Fruit fly (Drosophila melanogaster) whole organism, embryonic: Measurements from ENCODE around the gene Vha100-2.
A peak's percentile ranks its signal among the peaks of the same experiment; 100 is the strongest.

Source experiments
- Bdp1 ChIP-seq: fragments of 200-800 bp; sonication (Bioruptor generic); optimal IDR thresholded peaks from 3 replicates; lab custom pipeline; 2016; ENCODE audit warnings: missing biosample characterization, missing genetic modification characterization
- Bteb2 ChIP-seq: fragments of 200-800 bp; sonication (Bioruptor generic); optimal IDR thresholded peaks from 2 replicates; lab custom pipeline; 2016; ENCODE audit warnings: missing biosample characterization, missing genetic modification characterization
- CG11696 ChIP-seq: fragments of 200-800 bp; sonication (Bioruptor generic); IDR thresholded peaks from 2 replicates; pipeline ENCODE4 v1.3.6; 2022; ENCODE audit warnings: missing biosample characterization, missing genetic modification characterization
- CG12744 ChIP-seq: fragments of 200-800 bp; sonication (Bioruptor generic); optimal IDR thresholded peaks from 2 replicates; lab custom pipeline; 2016; ENCODE audit warnings: missing biosample characterization, missing genetic modification characterization
- CG13624 ChIP-seq: fragments of 200-800 bp; sonication (Bioruptor generic); optimal IDR thresholded peaks from 2 replicates; lab custom pipeline; 2016; ENCODE audit warnings: missing biosample characterization, missing genetic modification characterization
- CG13775 ChIP-seq: fragments of 200-800 bp; sonication (Bioruptor generic); optimal IDR thresholded peaks from 3 replicates; lab custom pipeline; 2017; ENCODE audit warnings: missing biosample characterization, mild to moderate bottlenecking, missing genetic modification characterization
- CG14441 ChIP-seq: fragments of 200-800 bp; sonication (Bioruptor generic); IDR thresholded peaks from 2 replicates; pipeline ENCODE4 v1.3.6; 2022; ENCODE audit warnings: missing biosample characterization, missing genetic modification characterization
- CG15601 ChIP-seq: fragments of 200-800 bp; sonication (Bioruptor generic); optimal IDR thresholded peaks from 3 replicates; lab custom pipeline; 2019; ENCODE audit warnings: missing biosample characterization, mild to moderate bottlenecking, missing genetic modification characterization, moderate library complexity
- CG1602 ChIP-seq: fragments of 200-800 bp; sonication (Bioruptor generic); optimal IDR thresholded peaks from 3 replicates; lab custom pipeline; 2016; ENCODE audit warnings: missing biosample characterization, missing genetic modification characterization
- CG16863 ChIP-seq: fragments of 200-800 bp; sonication (Bioruptor generic); optimal IDR thresholded peaks from 3 replicates; lab custom pipeline; 2016; ENCODE audit warnings: missing biosample characterization, missing genetic modification characterization
- CG2116 ChIP-seq: fragments of 200-800 bp; sonication (Bioruptor generic); optimal IDR thresholded peaks from 3 replicates; lab custom pipeline; 2018; ENCODE audit warnings: missing biosample characterization, mild to moderate bottlenecking, missing genetic modification characterization
- CG2875 ChIP-seq: fragments of 200-800 bp; sonication (Bioruptor generic); optimal IDR thresholded peaks from 2 replicates; lab custom pipeline; 2017; ENCODE audit warnings: missing biosample characterization, mild to moderate bottlenecking, missing genetic modification characterization, missing genetic modification reagents
- CG30431 ChIP-seq: fragments of 200-800 bp; sonication (Bioruptor generic); optimal IDR thresholded peaks from 2 replicates; lab custom pipeline; 2017; ENCODE audit warnings: missing biosample characterization, missing genetic modification characterization
- CG31224 ChIP-seq: fragments of 200-800 bp; sonication (Bioruptor generic); IDR thresholded peaks from 2 replicates; pipeline ENCODE4 v1.3.6; 2022; ENCODE audit warnings: missing biosample characterization, missing genetic modification characterization
- CG4707 ChIP-seq: fragments of 200-800 bp; sonication (Bioruptor generic); optimal IDR thresholded peaks from 2 replicates; lab custom pipeline; 2018; ENCODE audit warnings: missing biosample characterization, mild to moderate bottlenecking, missing genetic modification characterization, moderate library complexity
- CG6175 ChIP-seq: fragments of 200-800 bp; sonication (Bioruptor generic); IDR thresholded peaks from 3 replicates; pipeline ENCODE4 v1.3.6; 2022; ENCODE audit warnings: missing biosample characterization, missing genetic modification characterization
- CHES-1-like ChIP-seq: fragments of 200-800 bp; sonication (Bioruptor generic); optimal IDR thresholded peaks from 2 replicates; lab custom pipeline; 2016; ENCODE audit warnings: missing biosample characterization, missing genetic modification characterization
- D19B ChIP-seq: fragments of 200-800 bp; sonication (Bioruptor generic); optimal IDR thresholded peaks from 2 replicates; lab custom pipeline; 2017; ENCODE audit warnings: missing biosample characterization, mild to moderate bottlenecking, missing genetic modification characterization
- Dek ChIP-seq: fragments of 200-800 bp; sonication (Bioruptor generic); optimal IDR thresholded peaks from 3 replicates; lab custom pipeline; 2019; ENCODE audit warnings: missing biosample characterization, mild to moderate bottlenecking, missing genetic modification characterization, moderate library complexity
- Fer3 ChIP-seq: fragments of 200-800 bp; sonication (Bioruptor generic); optimal IDR thresholded peaks from 2 replicates; lab custom pipeline; 2018; ENCODE audit warnings: missing biosample characterization, mild to moderate bottlenecking, missing genetic modification characterization, moderate library complexity
- Hsf ChIP-seq: fragments of 200-800 bp; sonication (Bioruptor generic); optimal IDR thresholded peaks from 3 replicates; lab custom pipeline; 2016; ENCODE audit warnings: missing biosample characterization, missing genetic modification characterization
- Ptx1 ChIP-seq: fragments of 200-800 bp; sonication (Bioruptor generic); IDR thresholded peaks from 2 replicates; pipeline ENCODE4 v1.3.6; 2022; ENCODE audit warnings: missing biosample characterization, missing genetic modification characterization
- Scr ChIP-seq: fragments of 200-800 bp; sonication (Bioruptor generic); IDR thresholded peaks from 2 replicates; pipeline ENCODE4 v1.3.6; 2022; ENCODE audit warnings: missing biosample characterization, missing genetic modification characterization; ENCODE audit not compliant: partially characterized antibody
- Sox100B ChIP-seq: fragments of 200-800 bp; sonication (Bioruptor generic); optimal IDR thresholded peaks from 3 replicates; lab custom pipeline; 2018; ENCODE audit warnings: missing biosample characterization, mild to moderate bottlenecking, missing genetic modification characterization
- Sox102F ChIP-seq: fragments of 200-800 bp; sonication (Bioruptor generic); optimal IDR thresholded peaks from 2 replicates; lab custom pipeline; 2018; ENCODE audit warnings: missing biosample characterization, mild to moderate bottlenecking, missing genetic modification characterization, moderate library complexity
- Sry-β ChIP-seq: fragments of 200-800 bp; sonication (Bioruptor generic); optimal IDR thresholded peaks from 2 replicates; lab custom pipeline; 2018; ENCODE audit warnings: missing biosample characterization, mild to moderate bottlenecking, missing genetic modification characterization, moderate library complexity
- Tbp ChIP-seq: fragments of >200 bp; optimal IDR thresholded peaks from 2 replicates; lab custom pipeline; 2018; ENCODE audit warnings: missing biosample characterization, missing genetic modification characterization
- ap ChIP-seq: fragments of 200-800 bp; sonication (Bioruptor generic); IDR thresholded peaks from 2 replicates; pipeline ENCODE4 v1.3.6; 2022; ENCODE audit warnings: missing biosample characterization, missing genetic modification characterization
- caup ChIP-seq: fragments of 200-800 bp; sonication (Bioruptor generic); optimal IDR thresholded peaks from 3 replicates; lab custom pipeline; 2017; ENCODE audit warnings: missing biosample characterization, mild to moderate bottlenecking, missing genetic modification characterization, moderate library complexity; ENCODE audit not compliant: severe bottlenecking
- chn ChIP-seq: fragments of 200-800 bp; sonication (Bioruptor generic); optimal IDR thresholded peaks from 2 replicates; lab custom pipeline; 2016; ENCODE audit warnings: missing biosample characterization, missing genetic modification characterization
- ci ChIP-seq: fragments of 200-800 bp; sonication (Bioruptor generic); IDR thresholded peaks from 3 replicates; pipeline ENCODE4 v1.3.6; 2022; ENCODE audit warnings: missing biosample characterization, missing genetic modification characterization
- exex ChIP-seq: fragments of 200-800 bp; sonication (Bioruptor generic); optimal IDR thresholded peaks from 4 replicates; lab custom pipeline; 2018; ENCODE audit warnings: missing biosample characterization, mild to moderate bottlenecking, missing genetic modification characterization, moderate library complexity
- fd64A ChIP-seq: fragments of 200-800 bp; sonication (Bioruptor generic); optimal IDR thresholded peaks from 3 replicates; lab custom pipeline; 2018; ENCODE audit warnings: missing biosample characterization, mild to moderate bottlenecking, missing genetic modification characterization
- grau ChIP-seq: fragments of 200-800 bp; optimal IDR thresholded peaks from 3 replicates; lab custom pipeline; 2019; ENCODE audit warnings: missing biosample characterization, mild to moderate bottlenecking, missing genetic modification characterization, moderate library complexity
- gt ChIP-seq: fragments of 200-800 bp; sonication (Bioruptor generic); IDR thresholded peaks from 2 replicates; pipeline ENCODE4 v1.3.6; 2022; ENCODE audit warnings: missing biosample characterization, missing genetic modification characterization
- hth ChIP-seq: fragments of >200 bp; optimal IDR thresholded peaks from 2 replicates; lab custom pipeline; 2017; ENCODE audit warnings: inconsistent platforms
- insv ChIP-seq, 2 experiments: fragments of 200-800 bp; sonication (Bioruptor generic); optimal IDR thresholded peaks; 3 replicates each; lab custom pipeline; 2016 to 2018; ENCODE audit warnings: missing biosample characterization in 2 of 2, missing genetic modification characterization in 2 of 2
- jigr1 ChIP-seq: fragments of 200-800 bp; sonication (Bioruptor generic); IDR thresholded peaks from 3 replicates; pipeline ENCODE4 v1.3.6; 2022; ENCODE audit warnings: missing biosample characterization, missing genetic modification characterization
- kni ChIP-seq: fragments of 200-800 bp; sonication (Bioruptor generic); optimal IDR thresholded peaks from 3 replicates; lab custom pipeline; 2017; ENCODE audit warnings: mild to moderate bottlenecking, missing biosample characterization, missing genetic modification reagents, missing genetic modification characterization
- mirr ChIP-seq: fragments of 200-800 bp; sonication (Bioruptor generic); optimal IDR thresholded peaks from 3 replicates; lab custom pipeline; 2018; ENCODE audit warnings: missing biosample characterization, mild to moderate bottlenecking, missing genetic modification characterization
- nerfin-1 ChIP-seq: fragments of 200-800 bp; sonication (Bioruptor generic); optimal IDR thresholded peaks from 3 replicates; lab custom pipeline; 2019; ENCODE audit warnings: missing biosample characterization, mild to moderate bottlenecking, missing genetic modification characterization, moderate library complexity
- nom ChIP-seq: fragments of 200-800 bp; sonication (Bioruptor generic); optimal IDR thresholded peaks from 2 replicates; lab custom pipeline; 2017; ENCODE audit warnings: missing biosample characterization, missing genetic modification characterization, mild to moderate bottlenecking, moderate library complexity, missing genetic modification reagents
- pan ChIP-seq, 4 experiments: fragments of >200 bp in 3 of 4; fragments of 200-800 bp in 1 of 4; sonication (Bioruptor generic) in 1 of 4; optimal IDR thresholded peaks in 3 of 4; IDR thresholded peaks in 1 of 4; 2 replicates each; pipeline versions ENCODE4 v1.3.6 to Lab custom; 2017 to 2022; ENCODE audit warnings: missing biosample characterization in 2 of 4, missing genetic modification characterization in 2 of 4, mixed read lengths in 1 of 4
- repo ChIP-seq: fragments of 200-800 bp; sonication (Bioruptor generic); optimal IDR thresholded peaks from 2 replicates; lab custom pipeline; 2016; ENCODE audit warnings: missing biosample characterization, missing genetic modification characterization
- slbo ChIP-seq: fragments of 200-800 bp; sonication (Bioruptor generic); IDR thresholded peaks from 2 replicates; pipeline ENCODE4 v1.3.6; 2022; ENCODE audit warnings: missing biosample characterization, missing genetic modification characterization
- sob ChIP-seq: fragments of 200-800 bp; sonication (Bioruptor generic); IDR thresholded peaks from 2 replicates; pipeline ENCODE4 v1.3.6; 2022; ENCODE audit warnings: missing biosample characterization, missing genetic modification characterization
- tna ChIP-seq: fragments of 200-800 bp; sonication (Bioruptor generic); IDR thresholded peaks from 2 replicates; pipeline ENCODE4 v1.3.6; 2022; ENCODE audit warnings: missing biosample characterization, missing genetic modification characterization; ENCODE audit not compliant: partially characterized antibody
- unc-4 ChIP-seq: fragments of 200-800 bp; sonication (Bioruptor generic); IDR thresholded peaks from 2 replicates; pipeline ENCODE4 v1.3.6; 2022; ENCODE audit warnings: missing biosample characterization, missing genetic modification characterization; ENCODE audit not compliant: partially characterized antibody
- vvl ChIP-seq: fragments of 200-800 bp; sonication (Bioruptor generic); IDR thresholded peaks from 2 replicates; pipeline ENCODE4 v1.3.6; 2022; ENCODE audit warnings: missing biosample characterization, missing genetic modification characterization
- wek ChIP-seq: fragments of 200-800 bp; sonication (Bioruptor generic); optimal IDR thresholded peaks from 3 replicates; lab custom pipeline; 2018; ENCODE audit warnings: missing biosample characterization, mild to moderate bottlenecking, missing genetic modification characterization, moderate library complexity

Gene Vha100-2

dm6 chr3R:18404713-18405112 is 5.7 kb upstream of the Vha100-2 start, which contains the start of gene CG7685 (continued):
- TF ChIP-seq wek (GFP tag; lab: Kevin White, UChicago) (no peak), CG1602 (peak; percentile 30), CG2875 (GFP tag; lab: Kevin White, UChicago) (peak; percentile 11), Scr (GFP tag; lab: Robert Waterston, UW) (peak; percentile 43), CG12744 (GFP tag; lab: Kevin White, UChicago) (peak; percentile 60), Sry-β (no peak), jigr1 (GFP tag; lab: Robert Waterston, UW) (no peak), CG31224 (GFP tag; lab: Robert Waterston, UW) (no peak), tna (GFP tag; lab: Robert Waterston, UW) (no peak), CG6175 (GFP tag; lab: Robert Waterston, UW) (no peak), ci (peak; percentile 65), fd64A (GFP tag; lab: Kevin White, UChicago) (no peak), slbo (GFP tag; lab: Robert Waterston, UW) (peak; percentile 78), D19B (peak; percentile 10), insv (GFP tag; optimal IDR thresholded peaks at IDR 0.05; lab: Kevin White, UChicago) (peak in 1 of 2 experiments; percentile 29), chn (peak; percentile 64), Sox100B (peak; percentile 36), CHES-1-like (GFP tag; lab: Kevin White, UChicago) (peak; percentile 81), Hsf (GFP tag; lab: Kevin White, UChicago) (peak; percentile 56), grau (peak; percentile 72), nerfin-1 (tag; lab: Kevin White, UChicago) (peak; percentile 44), Fer3 (peak; percentile 72), ap (GFP tag; lab: Robert Waterston, UW) (no peak), Sox102F (peak; percentile 51), gt (no peak), CG2116 (GFP tag; lab: Kevin White, UChicago) (peak; percentile 58), Dek (peak; percentile 55), hth (lab: Kevin White, UChicago) (no peak), repo (GFP tag; lab: Kevin White, UChicago) (peak; percentile 63), CG15601 (peak; percentile 45), Ptx1 (peak; percentile 44), CG16863 (GFP tag; lab: Kevin White, UChicago) (peak; percentile 58), CG13624 (GFP tag; lab: Kevin White, UChicago) (peak; percentile 59), CG11696 (GFP tag; lab: Robert Waterston, UW) (no peak), pan (optimal IDR thresholded peaks at IDR 0.05; lab: Kevin White, UChicago) (no peak), pan (GFP tag; optimal IDR thresholded peaks at IDR 0.05 in 1 of 2, IDR thresholded peaks at IDR 0.05 in 1 of 2) (peak in 1 of 2 experiments; percentile 33), mirr (GFP tag; lab: Kevin White, UChicago) (peak; percentile 66), Bdp1 (GFP tag; lab: Kevin White, UChicago) (peak; percentile 21), nom (GFP tag; lab: Kevin White, UChicago) (peak; percentile 69), kni (GFP tag; lab: Kevin White, UChicago) (no peak), vvl (GFP tag; lab: Robert Waterston, UW) (peak; percentile 84), CG30431 (no peak), Tbp (GFP tag; lab: Kevin White, UChicago) (no peak), Bteb2 (GFP tag; lab: Kevin White, UChicago) (peak; percentile 66), CG4707 (GFP tag; lab: Kevin White, UChicago) (peak; percentile 27), caup (peak; percentile 74), exex (tag; lab: Kevin White, UChicago) (peak; percentile 39), sob (peak; percentile 58; the same call in 1 of the 2 replicates), CG13775 (GFP tag; lab: Kevin White, UChicago) (peak; percentile 53), unc-4 (peak; percentile 21; the same call in 1 of the 2 replicates), CG14441 (GFP tag; lab: Robert Waterston, UW) (peak; percentile 47)
